Fruit fly (Drosophila melanogaster): Measurements from ENCODE around the gene NijA.
A peak's percentile ranks its signal among the peaks of the same experiment; 100 is the strongest.

The NijA gene

dm6 chr3L:10727123-10727522 is 30.4 kb upstream of the NijA start:
- TF ChIP-seq Xbp1 (GFP tag; optimal IDR thresholded peaks at IDR 0.05) (no peak), B-H2 (GFP tag; optimal IDR thresholded peaks at IDR 0.05) (no peak), crol (GFP tag; IDR thresholded peaks at IDR 0.05) (peak; percentile 83), ken (GFP tag; IDR thresholded peaks at IDR 0.05) (peak; percentile 10; the same call in 1 of the 3 replicates), CG13894 (tag; optimal IDR thresholded peaks at IDR 0.05) (peak; percentile 10), so (GFP tag; IDR thresholded peaks at IDR 0.05) (no peak), prd (optimal IDR thresholded peaks at IDR 0.05) (no peak), prd (GFP tag; IDR thresholded peaks at IDR 0.05) (no peak), Ets65A (GFP tag) (no peak), chinmo (GFP tag; IDR thresholded peaks at IDR 0.05; ENCODE audit: partially characterized antibody) (0 out of 4 replicates have a peak, but pooled peaks have one; percentile 20), Rfx (GFP tag; IDR thresholded peaks at IDR 0.05) (0 out of 2 replicates have a peak, but pooled peaks have one; percentile 6), kay (GFP tag; optimal IDR thresholded peaks at IDR 0.05) (no peak), CG4707 (GFP tag; optimal IDR thresholded peaks at IDR 0.05) (no peak), sim (GFP tag; IDR thresholded peaks at IDR 0.05) (no peak), CTCF (GFP tag; optimal IDR thresholded peaks at IDR 0.05) (no peak), NC2α (GFP tag; optimal IDR thresholded peaks at IDR 0.05) (no peak), CG31224 (GFP tag; IDR thresholded peaks at IDR 0.05) (peak; percentile 84), CG7987 (GFP tag; optimal IDR thresholded peaks at IDR 0.05) (no peak), cas (GFP tag; IDR thresholded peaks at IDR 0.05) (no peak), luna (GFP tag; optimal IDR thresholded peaks at IDR 0.05) (no peak), corto (GFP tag; optimal IDR thresholded peaks at IDR 0.05) (no peak), ranshi (GFP tag; IDR thresholded peaks at IDR 0.05) (no peak), CG7928 (GFP tag; optimal IDR thresholded peaks at IDR 0.05) (no peak), hkb (optimal IDR thresholded peaks at IDR 0.05) (no peak), hkb (GFP tag; IDR thresholded peaks at IDR 0.05) (no peak), Dbx (GFP tag; IDR thresholded peaks at IDR 0.05) (no peak), E2f2 (GFP tag; IDR thresholded peaks at IDR 0.05) (no peak), abd-A (tag; optimal IDR thresholded peaks at IDR 0.05) (peak; percentile 85), p53 (GFP tag; optimal IDR thresholded peaks at IDR 0.05) (no peak)

dm6 chr3L:10724810-10725444 is 28.2 kb upstream of the NijA start:
- TF ChIP-seq jing (GFP tag; optimal IDR thresholded peaks at IDR 0.05) = no peak
- no peak for TF ChIP-seq H15 (GFP tag; IDR thresholded peaks at IDR 0.05)
- no peak for TF ChIP-seq exex (tag; optimal IDR thresholded peaks at IDR 0.05)
- no peak for TF ChIP-seq Drgx (GFP tag; IDR thresholded peaks at IDR 0.05)
- TF ChIP-seq CG15696 (tag; optimal IDR thresholded peaks at IDR 0.05) = no peak
- no peak for TF ChIP-seq ap (GFP tag; IDR thresholded peaks at IDR 0.05)
- TF ChIP-seq her (GFP tag; optimal IDR thresholded peaks at IDR 0.05) = no peak
- TF ChIP-seq Kr (GFP tag; optimal IDR thresholded peaks at IDR 0.05) = no peak
- TF ChIP-seq CG4854 (GFP tag; optimal IDR thresholded peaks at IDR 0.05) = no peak
- no peak for TF ChIP-seq CG7556 (GFP tag; optimal IDR thresholded peaks at IDR 0.05)
- peak; percentile 8 for TF ChIP-seq sens (GFP tag)
- TF ChIP-seq MTF-1 (GFP tag; optimal IDR thresholded peaks at IDR 0.05; ENCODE audit: borderline replicate concordance) = no peak
- no peak for TF ChIP-seq BEAF-32 (GFP tag; optimal IDR thresholded peaks at IDR 0.05)
- TF ChIP-seq lov (optimal IDR thresholded peaks at IDR 0.05) = no peak
- TF ChIP-seq lov (GFP tag; IDR thresholded peaks at IDR 0.05) = no peak
- TF ChIP-seq CG10959 (GFP tag; IDR thresholded peaks at IDR 0.05) = no peak
- TF ChIP-seq ranshi (GFP tag; IDR thresholded peaks at IDR 0.05) = no peak
- TF ChIP-seq CG13894 (tag; optimal IDR thresholded peaks at IDR 0.05) = peak; percentile 57
- TF ChIP-seq lab (GFP tag; optimal IDR thresholded peaks at IDR 0.05) = peak; percentile 8
- peak in 1 of 2 experiments; percentile 17 for TF ChIP-seq Hr51 (GFP tag; optimal IDR thresholded peaks at IDR 0.05)
- TF ChIP-seq Adf1 (GFP tag; IDR thresholded peaks at IDR 0.05) = 0 out of 2 replicates have a peak, but pooled peaks have one; percentile 19
- no peak for TF ChIP-seq CG17186 (GFP tag; optimal IDR thresholded peaks at IDR 0.05)
- no peak for TF ChIP-seq stwl (tag; optimal IDR thresholded peaks at IDR 0.05)
- TF ChIP-seq sd (tag; optimal IDR thresholded peaks at IDR 0.05) = no peak
- peak; percentile 53 for TF ChIP-seq cg (GFP tag; optimal IDR thresholded peaks at IDR 0.05)
- TF ChIP-seq CG8089 (GFP tag; optimal IDR thresholded peaks at IDR 0.05) = no peak
- peak; percentile 98 for TF ChIP-seq abd-A (tag; optimal IDR thresholded peaks at IDR 0.05)
